Worm (Caenorhabditis elegans) whole organism, L1 larva: ENCODE results near the gene M02D8.7.

Experiments
- Y116A8C.19 ChIP-seq: sonication (generic microtip); optimal IDR thresholded peaks from 2 replicates; lab custom pipeline; 2016; ENCODE audit warnings: missing compliant biosample characterization, missing genetic modification characterization, borderline replicate concordance
- lin-35 ChIP-seq, 2 experiments: fragments of 150-350 bp; optimal IDR thresholded peaks; 2 replicates each; lab custom pipeline; 2014; ENCODE audit warnings: missing biosample characterization in 2 of 2, missing genetic modification characterization in 2 of 2, missing genetic modification reagents in 2 of 2
- mep-1 ChIP-seq: fragments of 150-350 bp; optimal IDR thresholded peaks from 2 replicates; lab custom pipeline; 2014; ENCODE audit warnings: missing biosample characterization, missing genetic modification characterization

ce11 chrX:8737801-8738200 lies 5.0 kb downstream of the M02D8.7 start:
- no peak for TF ChIP-seq Y116A8C.19 (tag; lab: Kevin White, UChicago)
- TF ChIP-seq lin-35 (GFP tag; optimal IDR thresholded peaks at IDR 0.05; lab: Kevin White, UChicago) = no peak
- no peak for TF ChIP-seq mep-1 (tag; lab: Kevin White, UChicago)
